Worm (Caenorhabditis elegans) whole organism, late embryonic: Measurements from ENCODE around the gene nhr-175.

Experiments used
- C38D4.7 ChIP-seq: fragments of 200-800 bp; sonication (Bioruptor generic); optimal IDR thresholded peaks from 2 replicates; lab custom pipeline; 2018; ENCODE audit warnings: mild to moderate bottlenecking, missing genetic modification characterization, moderate library complexity, missing compliant biosample characterization
- K02D7.2 ChIP-seq: sonication (generic microtip); optimal IDR thresholded peaks from 2 replicates; lab custom pipeline; 2017; ENCODE audit warnings: mild to moderate bottlenecking, missing genetic modification characterization, missing compliant biosample characterization
- ahr-1 ChIP-seq: sonication (generic microtip); optimal IDR thresholded peaks from 2 replicates; lab custom pipeline; 2016; ENCODE audit warnings: missing genetic modification characterization, missing compliant biosample characterization
- ceh-18 ChIP-seq: sonication (generic microtip); optimal IDR thresholded peaks from 2 replicates; lab custom pipeline; 2016; ENCODE audit warnings: missing genetic modification characterization, missing compliant biosample characterization
- ceh-24 ChIP-seq: sonication (generic microtip); optimal IDR thresholded peaks from 2 replicates; lab custom pipeline; 2016; ENCODE audit warnings: mild to moderate bottlenecking, missing genetic modification characterization, missing compliant biosample characterization
- ceh-45 ChIP-seq: fragments of 200-800 bp; sonication (Bioruptor generic); IDR thresholded peaks from 2 replicates; pipeline ENCODE4 v1.3.6; 2022; ENCODE audit warnings: missing genetic modification reagents, missing genetic modification characterization, missing compliant biosample characterization
- ceh-48 ChIP-seq: sonication (generic microtip); optimal IDR thresholded peaks from 2 replicates; lab custom pipeline; 2016; ENCODE audit warnings: missing genetic modification characterization, inconsistent platforms, missing compliant biosample characterization
- ceh-6 ChIP-seq: fragments of 200-800 bp; sonication (Bioruptor generic); optimal IDR thresholded peaks from 2 replicates; lab custom pipeline; 2018; ENCODE audit warnings: mild to moderate bottlenecking, missing genetic modification characterization, missing compliant biosample characterization
- ceh-9 ChIP-seq: sonication (generic microtip); optimal IDR thresholded peaks from 2 replicates; lab custom pipeline; 2016; ENCODE audit warnings: mild to moderate bottlenecking, missing genetic modification characterization, inconsistent platforms, missing compliant biosample characterization
- elt-2 ChIP-seq: sonication (generic microtip); optimal IDR thresholded peaks from 2 replicates; lab custom pipeline; 2016; ENCODE audit warnings: missing genetic modification reagents, missing genetic modification characterization, missing compliant biosample characterization
- eyg-1 ChIP-seq: sonication (generic microtip); optimal IDR thresholded peaks from 2 replicates; lab custom pipeline; 2016; ENCODE audit warnings: missing genotype, missing genetic modification characterization, missing compliant biosample characterization
- gmeb-2 ChIP-seq: sonication (generic microtip); optimal IDR thresholded peaks from 2 replicates; lab custom pipeline; 2016; ENCODE audit warnings: missing genetic modification characterization, inconsistent platforms, missing compliant biosample characterization
- hlh-13 ChIP-seq: fragments of 200-800 bp; sonication (Bioruptor generic); optimal IDR thresholded peaks from 2 replicates; lab custom pipeline; 2018; ENCODE audit warnings: mild to moderate bottlenecking, missing genetic modification characterization, missing compliant biosample characterization
- lin-11 ChIP-seq: fragments of 200-800 bp; sonication (Bioruptor generic); optimal IDR thresholded peaks from 2 replicates; lab custom pipeline; 2018; ENCODE audit warnings: mild to moderate bottlenecking, missing genetic modification characterization, missing compliant biosample characterization
- madf-2 ChIP-seq: sonication (generic microtip); optimal IDR thresholded peaks from 2 replicates; lab custom pipeline; 2017; ENCODE audit warnings: missing genetic modification characterization, missing compliant biosample characterization
- nhr-232 ChIP-seq: sonication (generic microtip); optimal IDR thresholded peaks from 2 replicates; lab custom pipeline; 2016; ENCODE audit warnings: missing genetic modification characterization, missing compliant biosample characterization
- odd-2 ChIP-seq: sonication (generic microtip); optimal IDR thresholded peaks from 2 replicates; lab custom pipeline; 2017; ENCODE audit warnings: antibody characterized with exemption, mild to moderate bottlenecking, missing genetic modification characterization, missing compliant biosample characterization
- pha-2 ChIP-seq: sonication (generic microtip); optimal IDR thresholded peaks from 2 replicates; lab custom pipeline; 2017; ENCODE audit warnings: mild to moderate bottlenecking, missing genetic modification characterization, missing compliant biosample characterization
- pha-4 ChIP-seq: fragments of 150-350 bp; optimal IDR thresholded peaks from 2 replicates; lab custom pipeline; 2018; ENCODE audit warnings: missing biosample characterization, missing genetic modification reagents, missing genetic modification characterization
- pqm-1 ChIP-seq: sonication (generic microtip); optimal IDR thresholded peaks from 2 replicates; lab custom pipeline; 2016; ENCODE audit warnings: missing genetic modification characterization, missing compliant biosample characterization
- rnt-1 ChIP-seq: sonication (generic microtip); optimal IDR thresholded peaks from 2 replicates; lab custom pipeline; 2016; ENCODE audit warnings: missing genetic modification characterization, missing compliant biosample characterization
- sox-2 ChIP-seq: fragments of 200-800 bp; sonication (Bioruptor generic); IDR thresholded peaks from 2 replicates; pipeline ENCODE4 v1.3.6; 2022; ENCODE audit warnings: missing genetic modification reagents, missing genetic modification characterization, missing compliant biosample characterization
- sox-4 ChIP-seq: sonication (generic microtip); optimal IDR thresholded peaks from 2 replicates; lab custom pipeline; 2017; ENCODE audit warnings: mild to moderate bottlenecking, missing genetic modification characterization, inconsistent platforms, missing compliant biosample characterization
- tbx-2 ChIP-seq: sonication (generic microtip); optimal IDR thresholded peaks from 2 replicates; lab custom pipeline; 2016; ENCODE audit warnings: missing genetic modification characterization, missing compliant biosample characterization
- unc-3 ChIP-seq, 2 experiments: fragments of 200-800 bp in 1 of 2; sonication (Bioruptor generic) in 1 of 2; sonication (generic microtip) in 1 of 2; conservative IDR thresholded peaks in 1 of 2; optimal IDR thresholded peaks in 1 of 2; 2 replicates each; pipeline versions ENCODE4 v1.3.6 to Lab custom; 2016 to 2022; ENCODE audit warnings: missing compliant biosample characterization in 2 of 2, missing genetic modification characterization in 2 of 2, missing genetic modification reagents in 1 of 2
- unc-42 ChIP-seq: sonication (generic microtip); optimal IDR thresholded peaks from 2 replicates; lab custom pipeline; 2016; ENCODE audit warnings: missing genotype, missing genetic modification characterization, missing compliant biosample characterization
- unc-55 ChIP-seq: sonication (generic microtip); optimal IDR thresholded peaks from 2 replicates; lab custom pipeline; 2017; ENCODE audit warnings: missing biosample characterization, missing genetic modification reagents, missing genetic modification characterization
- unc-86 ChIP-seq: sonication (generic microtip); optimal IDR thresholded peaks from 2 replicates; lab custom pipeline; 2016; ENCODE audit warnings: missing genetic modification characterization, missing compliant biosample characterization
- ztf-16 ChIP-seq: sonication (generic microtip); optimal IDR thresholded peaks from 2 replicates; lab custom pipeline; 2017; ENCODE audit warnings: missing genetic modification characterization, missing compliant biosample characterization

Gene nhr-175

ce11 chrV:13890473-13890872 lies 24.0 kb downstream of the nhr-175 start, which contains the start of gene lbp-8:
TSS of gene lbp-8 (plus strand) at chrV:13890773.
- TF ChIP-seq odd-2 (tag; lab: Kevin White, UChicago) (no peak), ceh-45 (GFP tag; lab: Robert Waterston, UW) (no peak), sox-4 (no peak), ceh-24 (tag; lab: Kevin White, UChicago) (no peak), madf-2 (tag; lab: Kevin White, UChicago) (no peak), K02D7.2 (tag; lab: Kevin White, UChicago) (no peak), gmeb-2 (tag; lab: Kevin White, UChicago) (no peak), pha-4 (no peak), ahr-1 (no peak), pha-2 (tag; lab: Kevin White, UChicago) (no peak), hlh-13 (no peak), unc-42 (tag; lab: Kevin White, UChicago) (no peak), ceh-6 (GFP tag; lab: Kevin White, UChicago) (no peak), ztf-16 (tag; lab: Kevin White, UChicago) (no peak)

- TF ChIP-seq unc-55 (GFP tag; lab: Kevin White, UChicago): no peak
- no peak for TF ChIP-seq pqm-1 (tag; lab: Kevin White, UChicago)
Measured at ce11 chrV:13891489-13891888, 25.0 kb downstream of the nhr-175 start.

ce11 chrV:13892457-13893375 lies 26.2 kb downstream of the nhr-175 start, which contains the start of gene sptl-3:
TSS of gene sptl-3 (plus strand) at chrV:13893325.
- TF ChIP-seq tbx-2 (tag; lab: Kevin White, UChicago) (peak; percentile 31), ceh-18 (no peak), ceh-9 (no peak), elt-2 (tag; lab: Kevin White, UChicago) (peak; percentile 46)

ce11 chrV:13893583-13893982 lies 27.1 kb downstream of the nhr-175 start:
- TF ChIP-seq unc-86 (tag; lab: Kevin White, UChicago) (no peak), C38D4.7 (no peak), sox-2 (GFP tag; lab: Robert Waterston, UW) (no peak), unc-3 (GFP tag; conservative IDR thresholded peaks at IDR 0.05; lab: Robert Waterston, UW) (no peak), unc-3 (tag; optimal IDR thresholded peaks at IDR 0.05; lab: Kevin White, UChicago) (no peak), lin-11 (tag; lab: Kevin White, UChicago) (no peak), elt-2 (tag; lab: Kevin White, UChicago) (peak; percentile 51)

ce11 chrV:13898356-13898755 lies 31.9 kb downstream of the nhr-175 start, which contains the start of gene cyp-35C1:
TSS of gene cyp-35C1 (minus strand) at chrV:13898487.
- TF ChIP-seq unc-86 (tag; lab: Kevin White, UChicago) (no peak), elt-2 (tag; lab: Kevin White, UChicago) (peak; percentile 22)

ce11 chrV:13899213-13899612 lies 32.7 kb downstream of the nhr-175 start, which contains the start of gene oac-3:
TSS of gene oac-3 (plus strand) at chrV:13899513.
- TF ChIP-seq ceh-48 (tag; lab: Kevin White, UChicago) (no peak), odd-2 (tag; lab: Kevin White, UChicago) (no peak), lin-11 (tag; lab: Kevin White, UChicago) (no peak), eyg-1 (tag; lab: Kevin White, UChicago) (no peak), nhr-232 (tag; lab: Kevin White, UChicago) (no peak), rnt-1 (tag; lab: Kevin White, UChicago) (no peak)
- TF ChIP-seq, all 69 proteins: peak for 0
